Fruit fly (Drosophila melanogaster) whole organism, prepupa: ENCODE measurements around the gene Cdk8.

Experiments used
- cyc ChIP-seq: fragments of 200-800 bp; sonication (Bioruptor generic); optimal IDR thresholded peaks from 3 replicates; lab custom pipeline; 2016; ENCODE audit warnings: missing biosample characterization, missing genetic modification characterization
- eg ChIP-seq: fragments of 200-800 bp; sonication (Bioruptor generic); IDR thresholded peaks from 3 replicates; pipeline ENCODE4 v1.3.6; 2022; ENCODE audit warnings: missing biosample characterization, missing genetic modification characterization
- fkh ChIP-seq: fragments of 200-800 bp; sonication (Bioruptor generic); optimal IDR thresholded peaks from 3 replicates; lab custom pipeline; 2017; ENCODE audit warnings: missing biosample characterization, mild to moderate bottlenecking, missing genetic modification characterization, moderate library complexity

DNA sequence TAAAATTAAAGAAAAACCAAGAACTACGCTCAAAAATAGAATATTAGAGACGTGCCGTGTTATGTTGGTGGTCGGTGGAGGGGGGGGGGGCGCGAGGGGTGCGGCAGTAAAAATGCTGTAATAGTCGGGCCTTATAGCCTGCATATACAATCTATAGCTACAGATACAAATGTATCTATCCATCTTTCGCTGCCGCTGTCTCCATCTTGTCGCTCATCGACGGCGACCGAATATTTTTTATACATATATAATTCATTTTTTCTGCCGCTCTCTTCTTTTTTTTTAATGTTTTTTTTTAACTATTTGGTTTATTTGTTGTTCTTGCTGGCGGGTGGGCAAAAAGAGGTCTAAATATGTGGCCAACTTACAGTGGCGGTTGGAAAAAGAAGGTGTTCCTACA lies 23.8 kb downstream of the Cdk8 start:
- TF ChIP-seq fkh (GFP tag; lab: Kevin White, UChicago) (no peak), eg (GFP tag; lab: Robert Waterston, UW) (peak; percentile 84), cyc (no peak)
